Worm (Caenorhabditis elegans) whole organism, late embryonic: Measurements from ENCODE around the gene T05A8.1.

Experiments used
- C08G9.2 ChIP-seq: sonication (generic microtip); optimal IDR thresholded peaks from 2 replicates; lab custom pipeline; 2016; ENCODE audit warnings: mild to moderate bottlenecking, missing genetic modification characterization, moderate library complexity, missing compliant biosample characterization
- C38D4.7 ChIP-seq: fragments of 200-800 bp; sonication (Bioruptor generic); optimal IDR thresholded peaks from 2 replicates; lab custom pipeline; 2018; ENCODE audit warnings: mild to moderate bottlenecking, missing genetic modification characterization, moderate library complexity, missing compliant biosample characterization
- K02D7.2 ChIP-seq: sonication (generic microtip); optimal IDR thresholded peaks from 2 replicates; lab custom pipeline; 2017; ENCODE audit warnings: mild to moderate bottlenecking, missing genetic modification characterization, missing compliant biosample characterization
- K09A11.1 ChIP-seq: sonication (generic microtip); optimal IDR thresholded peaks from 2 replicates; lab custom pipeline; 2017; ENCODE audit warnings: antibody characterized with exemption, mild to moderate bottlenecking, missing genetic modification characterization, missing compliant biosample characterization; ENCODE audit not compliant: insufficient read depth
- Y22D7AL.16 ChIP-seq: sonication (generic microtip); optimal IDR thresholded peaks from 2 replicates; lab custom pipeline; 2016; ENCODE audit warnings: missing genetic modification characterization, missing compliant biosample characterization
- ahr-1 ChIP-seq: sonication (generic microtip); optimal IDR thresholded peaks from 2 replicates; lab custom pipeline; 2016; ENCODE audit warnings: missing genetic modification characterization, missing compliant biosample characterization
- ama-1 ChIP-seq: fragments of 150-350 bp; optimal IDR thresholded peaks from 2 replicates; lab custom pipeline; 2014
- ceh-14 ChIP-seq: sonication (generic microtip); optimal IDR thresholded peaks from 2 replicates; lab custom pipeline; 2016; ENCODE audit warnings: missing genotype, missing genetic modification characterization, missing compliant biosample characterization
- ceh-18 ChIP-seq: sonication (generic microtip); optimal IDR thresholded peaks from 2 replicates; lab custom pipeline; 2016; ENCODE audit warnings: missing genetic modification characterization, missing compliant biosample characterization
- ceh-19 ChIP-seq: fragments of 200-800 bp; sonication (Bioruptor generic); optimal IDR thresholded peaks from 2 replicates; lab custom pipeline; 2018; ENCODE audit warnings: mild to moderate bottlenecking, missing genetic modification characterization, missing compliant biosample characterization
- ceh-22 ChIP-seq: sonication (generic microtip); optimal IDR thresholded peaks from 2 replicates; lab custom pipeline; 2017; ENCODE audit warnings: missing biosample characterization, missing genetic modification characterization
- ceh-30 ChIP-seq: fragments of 150-350 bp; optimal IDR thresholded peaks from 2 replicates; lab custom pipeline; 2014; ENCODE audit warnings: missing biosample characterization, missing genetic modification characterization
- ceh-34 ChIP-seq: sonication (generic microtip); optimal IDR thresholded peaks from 2 replicates; lab custom pipeline; 2016; ENCODE audit warnings: mild to moderate bottlenecking, missing genetic modification characterization, missing compliant biosample characterization
- che-1 ChIP-seq: sonication (generic microtip); optimal IDR thresholded peaks from 2 replicates; lab custom pipeline; 2016; ENCODE audit warnings: mild to moderate bottlenecking, missing genetic modification characterization, missing compliant biosample characterization
- dmd-4 ChIP-seq: sonication (generic microtip); optimal IDR thresholded peaks from 2 replicates; lab custom pipeline; 2016; ENCODE audit warnings: borderline replicate concordance, missing genetic modification characterization, missing compliant biosample characterization
- dve-1 ChIP-seq: sonication (generic microtip); optimal IDR thresholded peaks from 2 replicates; lab custom pipeline; 2017; ENCODE audit warnings: antibody characterized with exemption, mild to moderate bottlenecking, missing genetic modification characterization, missing compliant biosample characterization
- elt-2 ChIP-seq: sonication (generic microtip); optimal IDR thresholded peaks from 2 replicates; lab custom pipeline; 2016; ENCODE audit warnings: missing genetic modification reagents, missing genetic modification characterization, missing compliant biosample characterization
- elt-4 ChIP-seq: sonication (generic microtip); optimal IDR thresholded peaks from 2 replicates; lab custom pipeline; 2016; ENCODE audit warnings: missing genetic modification characterization, missing compliant biosample characterization
- ets-4 ChIP-seq: sonication (generic microtip); optimal IDR thresholded peaks from 2 replicates; lab custom pipeline; 2016; ENCODE audit warnings: missing genetic modification characterization, missing compliant biosample characterization
- eyg-1 ChIP-seq: sonication (generic microtip); optimal IDR thresholded peaks from 2 replicates; lab custom pipeline; 2016; ENCODE audit warnings: missing genotype, missing genetic modification characterization, missing compliant biosample characterization
- fax-1 ChIP-seq: sonication (generic microtip); optimal IDR thresholded peaks from 2 replicates; lab custom pipeline; 2016; ENCODE audit warnings: missing genotype, missing genetic modification characterization, missing compliant biosample characterization
- fkh-6 ChIP-seq: sonication (generic microtip); optimal IDR thresholded peaks from 2 replicates; lab custom pipeline; 2016; ENCODE audit warnings: missing genetic modification characterization, missing compliant biosample characterization
- gmeb-2 ChIP-seq: sonication (generic microtip); optimal IDR thresholded peaks from 2 replicates; lab custom pipeline; 2016; ENCODE audit warnings: missing genetic modification characterization, inconsistent platforms, missing compliant biosample characterization
- hlh-6 ChIP-seq: sonication (generic microtip); optimal IDR thresholded peaks from 2 replicates; lab custom pipeline; 2016; ENCODE audit warnings: missing genotype, missing genetic modification characterization, missing compliant biosample characterization
- hlh-8 ChIP-seq: sonication (generic microtip); optimal IDR thresholded peaks from 2 replicates; lab custom pipeline; 2016; ENCODE audit warnings: missing genotype, missing genetic modification characterization, missing compliant biosample characterization
- lin-11 ChIP-seq: fragments of 200-800 bp; sonication (Bioruptor generic); optimal IDR thresholded peaks from 2 replicates; lab custom pipeline; 2018; ENCODE audit warnings: mild to moderate bottlenecking, missing genetic modification characterization, missing compliant biosample characterization
- madf-2 ChIP-seq: sonication (generic microtip); optimal IDR thresholded peaks from 2 replicates; lab custom pipeline; 2017; ENCODE audit warnings: missing genetic modification characterization, missing compliant biosample characterization
- nfya-1 ChIP-seq: sonication (generic microtip); optimal IDR thresholded peaks from 2 replicates; lab custom pipeline; 2017; ENCODE audit warnings: missing genetic modification characterization, mild to moderate bottlenecking, missing compliant biosample characterization, antibody characterized with exemption, moderate library complexity
- nhr-11 ChIP-seq: fragments of 150-350 bp; optimal IDR thresholded peaks from 2 replicates; lab custom pipeline; 2014; ENCODE audit warnings: missing biosample characterization, missing genetic modification characterization
- nhr-232 ChIP-seq: sonication (generic microtip); optimal IDR thresholded peaks from 2 replicates; lab custom pipeline; 2016; ENCODE audit warnings: missing genetic modification characterization, missing compliant biosample characterization
- pat-9 ChIP-seq: fragments of 200-800 bp; sonication (Bioruptor generic); optimal IDR thresholded peaks from 2 replicates; lab custom pipeline; 2018; ENCODE audit warnings: mild to moderate bottlenecking, missing genetic modification characterization, moderate library complexity, missing compliant biosample characterization
- pqm-1 ChIP-seq: sonication (generic microtip); optimal IDR thresholded peaks from 2 replicates; lab custom pipeline; 2016; ENCODE audit warnings: missing genetic modification characterization, missing compliant biosample characterization
- ref-2 ChIP-seq: sonication (generic microtip); optimal IDR thresholded peaks from 2 replicates; lab custom pipeline; 2016; ENCODE audit warnings: missing genetic modification characterization, missing compliant biosample characterization
- rnt-1 ChIP-seq: sonication (generic microtip); optimal IDR thresholded peaks from 2 replicates; lab custom pipeline; 2016; ENCODE audit warnings: missing genetic modification characterization, missing compliant biosample characterization
- sox-2 ChIP-seq: fragments of 200-800 bp; sonication (Bioruptor generic); IDR thresholded peaks from 2 replicates; pipeline ENCODE4 v1.3.6; 2022; ENCODE audit warnings: missing genetic modification reagents, missing genetic modification characterization, missing compliant biosample characterization
- sox-4 ChIP-seq: sonication (generic microtip); optimal IDR thresholded peaks from 2 replicates; lab custom pipeline; 2017; ENCODE audit warnings: mild to moderate bottlenecking, missing genetic modification characterization, inconsistent platforms, missing compliant biosample characterization
- tbx-2 ChIP-seq: sonication (generic microtip); optimal IDR thresholded peaks from 2 replicates; lab custom pipeline; 2016; ENCODE audit warnings: missing genetic modification characterization, missing compliant biosample characterization
- tbx-7 ChIP-seq: sonication (generic microtip); optimal IDR thresholded peaks from 2 replicates; lab custom pipeline; 2016; ENCODE audit warnings: missing genotype, missing genetic modification characterization, missing compliant biosample characterization
- ttx-3 ChIP-seq: sonication (generic microtip); optimal IDR thresholded peaks from 2 replicates; lab custom pipeline; 2016; ENCODE audit warnings: missing genetic modification reagents, missing genetic modification characterization, missing compliant biosample characterization
- unc-42 ChIP-seq: sonication (generic microtip); optimal IDR thresholded peaks from 2 replicates; lab custom pipeline; 2016; ENCODE audit warnings: missing genotype, missing genetic modification characterization, missing compliant biosample characterization
- unc-86 ChIP-seq: sonication (generic microtip); optimal IDR thresholded peaks from 2 replicates; lab custom pipeline; 2016; ENCODE audit warnings: missing genetic modification characterization, missing compliant biosample characterization
- zip-5 ChIP-seq: sonication (generic microtip); optimal IDR thresholded peaks from 2 replicates; lab custom pipeline; 2016; ENCODE audit warnings: missing genetic modification characterization, missing compliant biosample characterization
- ztf-16 ChIP-seq: sonication (generic microtip); optimal IDR thresholded peaks from 2 replicates; lab custom pipeline; 2017; ENCODE audit warnings: missing genetic modification characterization, missing compliant biosample characterization

Gene T05A8.1

DNA sequence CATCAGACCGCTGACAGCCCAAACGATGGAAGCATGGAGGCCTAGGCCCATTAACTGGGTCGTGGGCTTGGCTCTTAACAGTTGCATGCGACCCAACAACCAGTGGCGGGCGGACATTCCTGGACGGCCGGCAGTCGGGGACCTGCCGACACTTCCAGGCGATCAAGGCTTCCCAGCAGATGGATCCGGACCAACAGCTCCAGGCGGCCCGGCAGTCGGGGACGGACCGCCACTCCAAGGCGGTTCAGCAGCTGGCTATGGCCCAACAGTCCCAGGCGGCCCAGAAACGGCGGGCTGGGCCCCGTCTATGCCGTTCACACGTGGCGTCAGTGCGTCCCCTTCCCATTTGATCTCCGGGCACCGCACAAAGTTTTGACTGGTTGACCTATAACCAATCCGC lies 31.6 kb upstream of the T05A8.1 start:
- TF ChIP-seq ceh-18 (tag; lab: Kevin White, UChicago) = no peak
- TF ChIP-seq unc-86 = no peak
- TF ChIP-seq C08G9.2 (tag; lab: Kevin White, UChicago) = no peak
- no peak for TF ChIP-seq dve-1 (tag; lab: Kevin White, UChicago)
- TF ChIP-seq ama-1 (lab: Kevin White, UChicago) = no peak
- TF ChIP-seq ceh-34 (tag; lab: Kevin White, UChicago) = no peak
- no peak for TF ChIP-seq ttx-3 (tag; lab: Kevin White, UChicago)
- TF ChIP-seq unc-42 (tag; lab: Kevin White, UChicago) = no peak
- no peak for TF ChIP-seq ztf-16 (tag; lab: Kevin White, UChicago)
- no peak for TF ChIP-seq C38D4.7 (GFP tag; lab: Kevin White, UChicago)
- no peak for TF ChIP-seq zip-5 (tag; lab: Kevin White, UChicago)
- TF ChIP-seq K09A11.1 (tag; lab: Kevin White, UChicago) = no peak
- no peak for TF ChIP-seq sox-4 (tag; lab: Kevin White, UChicago)
- TF ChIP-seq ceh-14 = no peak
- TF ChIP-seq sox-2 = no peak
- TF ChIP-seq madf-2 (tag; lab: Kevin White, UChicago) = no peak
- no peak for TF ChIP-seq elt-2 (tag; lab: Kevin White, UChicago)

DNA sequence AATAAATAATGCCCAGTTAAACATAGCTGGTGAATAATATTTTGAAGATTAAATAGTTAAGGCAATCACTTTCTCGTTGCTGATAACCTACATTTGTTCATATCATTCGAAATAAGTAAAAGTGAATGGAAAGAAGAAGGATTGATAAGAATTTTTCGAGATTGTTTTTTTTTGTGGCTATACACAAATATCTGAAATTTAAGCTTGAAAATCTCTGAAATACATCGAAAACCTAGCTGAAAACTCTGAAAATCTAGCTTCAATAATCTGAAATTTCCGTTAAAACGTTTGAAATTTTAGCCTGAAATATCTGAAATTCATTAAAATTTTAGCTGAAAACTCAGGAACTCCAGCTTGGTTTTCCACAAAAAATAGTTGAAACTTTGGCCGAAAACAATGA lies 29.8 kb upstream of the T05A8.1 start, which contains the start of gene T05A8.6:
Gene T05A8.6, minus strand, starts transcription at position 101 of the 400 bp plus-strand sequence.
- TF ChIP-seq ref-2 (tag; lab: Kevin White, UChicago) (no peak), Y22D7AL.16 (no peak), pat-9 (no peak), nfya-1 (tag; lab: Kevin White, UChicago) (no peak), ceh-30 (tag; lab: Kevin White, UChicago) (no peak), nhr-232 (no peak), fkh-6 (tag; lab: Kevin White, UChicago) (no peak), gmeb-2 (tag; lab: Kevin White, UChicago) (no peak), dve-1 (tag; lab: Kevin White, UChicago) (no peak), che-1 (tag; lab: Kevin White, UChicago) (no peak), C38D4.7 (GFP tag; lab: Kevin White, UChicago) (no peak), rnt-1 (tag; lab: Kevin White, UChicago) (no peak), pqm-1 (no peak)

DNA sequence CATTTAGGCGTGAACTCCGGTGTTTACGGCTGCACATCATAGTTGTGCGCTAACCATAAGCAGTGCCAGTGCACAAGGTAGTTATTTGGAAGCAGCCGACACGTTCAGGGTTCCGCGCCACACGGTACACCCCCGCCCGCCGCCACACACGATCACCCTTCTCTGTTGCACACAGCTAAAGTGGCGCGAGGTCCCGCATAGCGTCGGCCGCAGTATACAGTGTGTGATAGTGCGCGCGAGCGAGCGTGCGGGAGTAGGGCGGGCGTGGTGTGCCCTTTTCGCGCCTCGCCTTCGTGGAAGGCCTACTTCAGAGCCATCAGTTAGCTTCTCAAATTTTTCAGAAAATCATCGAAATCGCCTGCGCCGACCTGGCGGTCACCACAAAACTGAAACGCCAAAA lies 27.1 kb upstream of the T05A8.1 start:
- TF ChIP-seq ceh-19 (no peak), ceh-14 (no peak), ceh-22 (tag; lab: Kevin White, UChicago) (no peak), fax-1 (tag; lab: Kevin White, UChicago) (no peak), ets-4 (tag; lab: Kevin White, UChicago) (no peak), hlh-6 (tag; lab: Kevin White, UChicago) (peak; percentile 37), ref-2 (tag; lab: Kevin White, UChicago) (peak; percentile 4), dmd-4 (peak; percentile 9)

DNA sequence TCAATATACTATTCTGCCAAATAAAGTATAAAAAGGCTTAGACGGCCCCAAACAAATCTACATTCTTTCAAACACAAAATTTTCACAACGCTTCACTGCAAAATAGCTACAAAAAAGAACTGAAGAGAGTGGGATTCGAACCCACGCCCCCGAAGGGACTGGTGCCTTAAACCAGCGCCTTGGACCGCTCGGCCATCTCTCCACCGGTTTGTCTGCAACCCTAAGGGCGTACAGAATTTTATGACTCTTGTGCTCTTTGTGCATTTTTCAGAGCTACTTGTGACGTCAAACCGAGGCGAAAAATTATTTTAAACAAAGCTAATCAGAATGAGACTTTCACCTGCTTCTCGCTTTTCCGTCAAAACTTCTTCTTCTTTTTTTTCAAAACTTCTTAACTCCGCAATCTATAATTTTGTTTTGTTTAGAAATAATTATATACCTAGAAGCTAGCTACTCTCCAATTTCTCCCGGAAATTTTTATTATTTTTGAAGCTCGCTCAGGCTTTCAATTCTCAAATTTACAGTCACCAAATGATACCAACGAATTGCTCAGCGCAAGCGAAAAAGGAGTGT lies 26.4 kb upstream of the T05A8.1 start, which contains the start of gene T05A8.8:
Gene T05A8.8, plus strand, starts transcription at position 523 of the 573 bp plus-strand sequence.
- TF ChIP-seq elt-4 = no peak
- no peak for TF ChIP-seq ttx-3 (tag; lab: Kevin White, UChicago)
- no peak for TF ChIP-seq zip-5 (tag; lab: Kevin White, UChicago)
- no peak for TF ChIP-seq K02D7.2
- TF ChIP-seq dve-1 (tag; lab: Kevin White, UChicago) = no peak
- TF ChIP-seq ama-1 (lab: Kevin White, UChicago) = no peak
- no peak for TF ChIP-seq nhr-11 (tag; lab: Kevin White, UChicago)
- no peak for TF ChIP-seq tbx-7 (tag; lab: Kevin White, UChicago)
- TF ChIP-seq tbx-2 (tag; lab: Kevin White, UChicago) = no peak
- TF ChIP-seq lin-11 = no peak
- no peak for TF ChIP-seq hlh-8 (tag; lab: Kevin White, UChicago)
- TF ChIP-seq eyg-1 = no peak
- TF ChIP-seq unc-86 = no peak
- no peak for TF ChIP-seq ahr-1
- TF ChIP-seq C38D4.7 (GFP tag; lab: Kevin White, UChicago) = no peak
- TF ChIP-seq K09A11.1 (tag; lab: Kevin White, UChicago) = no peak
